Fruit fly (Drosophila melanogaster) whole organism, embryonic: ENCODE measurements around the gene endos.
A peak's percentile ranks its signal among the peaks of the same experiment; 100 is the strongest.

Experiments
- BEAF-32 ChIP-seq: fragments of 200-800 bp; sonication (Bioruptor generic); optimal IDR thresholded peaks from 3 replicates; lab custom pipeline; 2017; ENCODE audit warnings: missing biosample characterization, missing genetic modification characterization, mild to moderate bottlenecking, moderate library complexity, missing genetic modification reagents
- CG14667 ChIP-seq: fragments of 200-800 bp; sonication (Bioruptor generic); IDR thresholded peaks from 2 replicates; pipeline ENCODE4 v1.3.6; 2022; ENCODE audit warnings: missing biosample characterization, missing genetic modification characterization
- CG17359 ChIP-seq: fragments of 200-800 bp; sonication (Bioruptor generic); optimal IDR thresholded peaks from 3 replicates; lab custom pipeline; 2018; ENCODE audit warnings: missing biosample characterization, mild to moderate bottlenecking, missing genetic modification characterization, moderate library complexity
- CG17361 ChIP-seq: fragments of 200-800 bp; sonication (Bioruptor generic); IDR thresholded peaks from 3 replicates; pipeline ENCODE4 v1.3.6; 2022; ENCODE audit warnings: missing biosample characterization, missing genetic modification characterization
- CG17829 ChIP-seq: fragments of 200-800 bp; optimal IDR thresholded peaks from 2 replicates; lab custom pipeline; 2019; ENCODE audit warnings: missing biosample characterization, mild to moderate bottlenecking, missing genetic modification characterization, moderate library complexity
- CG18599 ChIP-seq: fragments of 200-800 bp; sonication (Bioruptor generic); optimal IDR thresholded peaks from 3 replicates; lab custom pipeline; 2017; ENCODE audit warnings: missing biosample characterization, missing genetic modification characterization, mild to moderate bottlenecking, moderate library complexity, missing genetic modification reagents
- CG32772 ChIP-seq: fragments of 200-800 bp; sonication (Bioruptor generic); IDR thresholded peaks from 2 replicates; pipeline ENCODE4 v1.3.6; 2022; ENCODE audit warnings: missing biosample characterization, missing genetic modification characterization
- CG33213 ChIP-seq: fragments of 200-800 bp; sonication (Bioruptor generic); optimal IDR thresholded peaks from 3 replicates; lab custom pipeline; 2016; ENCODE audit warnings: missing biosample characterization, missing genetic modification characterization
- CG3847 ChIP-seq: fragments of 200-800 bp; sonication (Bioruptor generic); IDR thresholded peaks from 2 replicates; pipeline ENCODE4 v1.3.6; 2022; ENCODE audit warnings: missing biosample characterization, missing genetic modification characterization
- CG42726 ChIP-seq: fragments of 200-800 bp; sonication (Bioruptor generic); IDR thresholded peaks from 2 replicates; pipeline ENCODE4 v1.3.6; 2022; ENCODE audit warnings: missing biosample characterization, missing genetic modification characterization; ENCODE audit not compliant: partially characterized antibody
- CG4730 ChIP-seq: fragments of 200-800 bp; sonication (Bioruptor generic); IDR thresholded peaks from 2 replicates; pipeline ENCODE4 v1.3.6; 2022; ENCODE audit warnings: missing biosample characterization, missing genetic modification characterization
- CG5180 ChIP-seq: fragments of 200-800 bp; sonication (Bioruptor generic); optimal IDR thresholded peaks from 3 replicates; lab custom pipeline; 2017; ENCODE audit warnings: missing biosample characterization, missing genetic modification characterization, mild to moderate bottlenecking, moderate library complexity, missing genetic modification reagents
- CG5245 ChIP-seq: fragments of 200-800 bp; sonication (Bioruptor generic); optimal IDR thresholded peaks from 3 replicates; lab custom pipeline; 2016; ENCODE audit warnings: missing biosample characterization, missing genetic modification characterization
- CG6654 ChIP-seq: fragments of 200-800 bp; sonication (Bioruptor generic); optimal IDR thresholded peaks from 2 replicates; lab custom pipeline; 2017; ENCODE audit warnings: missing biosample characterization, mild to moderate bottlenecking, missing genetic modification characterization
- CG7556 ChIP-seq: fragments of 200-800 bp; sonication (Bioruptor generic); optimal IDR thresholded peaks from 2 replicates; lab custom pipeline; 2017; ENCODE audit warnings: missing biosample characterization, mild to moderate bottlenecking, missing genetic modification characterization
- CG8924 ChIP-seq: fragments of 200-800 bp; optimal IDR thresholded peaks from 3 replicates; lab custom pipeline; 2019; ENCODE audit warnings: missing biosample characterization, mild to moderate bottlenecking, missing genetic modification characterization, moderate library complexity
- CG9876 ChIP-seq: fragments of 200-800 bp; sonication (Bioruptor generic); optimal IDR thresholded peaks from 2 replicates; lab custom pipeline; 2016; ENCODE audit warnings: missing biosample characterization, missing genetic modification characterization
- Chrac-16 ChIP-seq: fragments of 200-800 bp; sonication (Bioruptor generic); optimal IDR thresholded peaks from 3 replicates; lab custom pipeline; 2016; ENCODE audit warnings: missing biosample characterization, missing genetic modification characterization
- Dbx ChIP-seq: fragments of 200-800 bp; sonication (Bioruptor generic); IDR thresholded peaks from 3 replicates; pipeline ENCODE4 v1.3.6; 2022; ENCODE audit warnings: missing biosample characterization, missing genetic modification characterization
- Lim3 ChIP-seq: fragments of 200-800 bp; sonication (Bioruptor generic); IDR thresholded peaks from 2 replicates; pipeline ENCODE4 v1.3.6; 2022; ENCODE audit warnings: missing biosample characterization, missing genetic modification characterization
- MBD-R2 ChIP-seq: fragments of 200-800 bp; sonication (Bioruptor generic); IDR thresholded peaks from 2 replicates; pipeline ENCODE4 v1.3.6; 2022; ENCODE audit warnings: missing biosample characterization, missing genetic modification characterization
- Max ChIP-seq: fragments of 200-800 bp; sonication (Bioruptor generic); optimal IDR thresholded peaks from 2 replicates; lab custom pipeline; 2016; ENCODE audit warnings: missing biosample characterization, mild to moderate bottlenecking, missing genetic modification characterization
- Myb ChIP-seq: fragments of 200-800 bp; sonication (Bioruptor generic); optimal IDR thresholded peaks from 2 replicates; lab custom pipeline; 2016; ENCODE audit warnings: missing biosample characterization, missing genetic modification characterization
- NfI ChIP-seq: fragments of 200-800 bp; sonication (Bioruptor generic); optimal IDR thresholded peaks from 3 replicates; lab custom pipeline; 2018; ENCODE audit warnings: missing biosample characterization, mild to moderate bottlenecking, missing genetic modification characterization, moderate library complexity
- Poxn ChIP-seq: fragments of 200-800 bp; sonication (Bioruptor generic); IDR thresholded peaks from 2 replicates; pipeline ENCODE4 v1.3.6; 2022; ENCODE audit warnings: missing biosample characterization, missing genetic modification characterization
- Rfx ChIP-seq: fragments of 200-800 bp; sonication (Bioruptor generic); IDR thresholded peaks from 2 replicates; pipeline ENCODE4 v1.3.6; 2022; ENCODE audit warnings: missing biosample characterization, missing genetic modification characterization
- Ssrp ChIP-seq: fragments of 200-800 bp; sonication (Bioruptor generic); optimal IDR thresholded peaks from 2 replicates; lab custom pipeline; 2018; ENCODE audit warnings: missing biosample characterization, mild to moderate bottlenecking, missing genetic modification characterization, moderate library complexity
- Vsx1 ChIP-seq: fragments of 200-800 bp; sonication (Bioruptor generic); optimal IDR thresholded peaks from 2 replicates; lab custom pipeline; 2017; ENCODE audit warnings: missing biosample characterization, mild to moderate bottlenecking, missing genetic modification characterization, missing genetic modification reagents
- cato ChIP-seq: fragments of 200-800 bp; sonication (Bioruptor generic); optimal IDR thresholded peaks from 2 replicates; lab custom pipeline; 2016; ENCODE audit warnings: missing biosample characterization, missing genetic modification characterization, borderline replicate concordance
- chm ChIP-seq: fragments of 200-800 bp; sonication (Bioruptor generic); IDR thresholded peaks from 2 replicates; pipeline ENCODE4 v1.3.6; 2022; ENCODE audit warnings: missing biosample characterization, missing genetic modification characterization
- dm ChIP-seq: fragments of 200-800 bp; sonication (Bioruptor generic); optimal IDR thresholded peaks from 3 replicates; lab custom pipeline; 2016; ENCODE audit warnings: missing biosample characterization, missing genetic modification characterization
- dysf ChIP-seq: fragments of 200-800 bp; sonication (Bioruptor generic); IDR thresholded peaks from 3 replicates; pipeline ENCODE4 v1.3.6; 2022; ENCODE audit warnings: missing biosample characterization, missing genetic modification characterization
- emc ChIP-seq: fragments of 200-800 bp; sonication (Bioruptor generic); optimal IDR thresholded peaks from 2 replicates; lab custom pipeline; 2016; ENCODE audit warnings: missing biosample characterization, missing genetic modification characterization
- exex ChIP-seq: fragments of 200-800 bp; sonication (Bioruptor generic); optimal IDR thresholded peaks from 4 replicates; lab custom pipeline; 2018; ENCODE audit warnings: missing biosample characterization, mild to moderate bottlenecking, missing genetic modification characterization, moderate library complexity
- fd102C ChIP-seq: fragments of 200-800 bp; sonication (Bioruptor generic); optimal IDR thresholded peaks from 2 replicates; lab custom pipeline; 2018; ENCODE audit warnings: missing biosample characterization, mild to moderate bottlenecking, missing genetic modification characterization, moderate library complexity
- fd3F ChIP-seq: fragments of 200-800 bp; sonication (Bioruptor generic); optimal IDR thresholded peaks from 2 replicates; lab custom pipeline; 2018; ENCODE audit warnings: missing biosample characterization, mild to moderate bottlenecking, missing genetic modification characterization, moderate library complexity
- insv ChIP-seq, 2 experiments: fragments of 200-800 bp; sonication (Bioruptor generic); optimal IDR thresholded peaks; 3 replicates each; lab custom pipeline; 2016 to 2018; ENCODE audit warnings: missing biosample characterization in 2 of 2, missing genetic modification characterization in 2 of 2
- knrl ChIP-seq: fragments of 200-800 bp; sonication (Bioruptor generic); IDR thresholded peaks from 3 replicates; pipeline ENCODE4 v1.3.6; 2022; ENCODE audit warnings: missing biosample characterization, missing genetic modification characterization; ENCODE audit not compliant: partially characterized antibody
- lola ChIP-seq, 3 experiments: fragments of >200 bp in 2 of 3; fragments of 200-800 bp in 1 of 3; sonication (Bioruptor generic) in 1 of 3; optimal IDR thresholded peaks; 2 replicates each; lab custom pipeline; 2017 to 2019; ENCODE audit warnings: missing biosample characterization in 3 of 3, missing genetic modification characterization in 3 of 3, mild to moderate bottlenecking in 1 of 3, moderate library complexity in 1 of 3
- oc ChIP-seq: fragments of 200-800 bp; sonication (Bioruptor generic); optimal IDR thresholded peaks from 2 replicates; lab custom pipeline; 2018; ENCODE audit warnings: missing biosample characterization, mild to moderate bottlenecking, missing genetic modification characterization, moderate library complexity
- p53 ChIP-seq: fragments of 200-800 bp; sonication (Bioruptor generic); optimal IDR thresholded peaks from 2 replicates; lab custom pipeline; 2016; ENCODE audit warnings: missing biosample characterization, missing genetic modification characterization
- rib ChIP-seq: fragments of 200-800 bp; sonication (Bioruptor generic); IDR thresholded peaks from 2 replicates; pipeline ENCODE4 v1.3.6; 2022; ENCODE audit warnings: missing biosample characterization, missing genetic modification characterization
- sens ChIP-seq: fragments of 200-800 bp; sonication (Bioruptor generic); peaks from one replicate; lab custom pipeline; 2016; ENCODE audit warnings: missing biosample characterization, missing genetic modification characterization
- shn ChIP-seq: fragments of 200-800 bp; sonication (Bioruptor generic); optimal IDR thresholded peaks from 3 replicates; lab custom pipeline; 2016; ENCODE audit warnings: missing biosample characterization, missing genetic modification characterization
- sisA ChIP-seq: fragments of 200-800 bp; sonication (Bioruptor generic); IDR thresholded peaks from 2 replicates; pipeline ENCODE4 v1.3.6; 2022; ENCODE audit warnings: missing biosample characterization, missing genetic modification characterization
- sqz ChIP-seq: fragments of 200-800 bp; sonication (Bioruptor generic); optimal IDR thresholded peaks from 3 replicates; lab custom pipeline; 2018; ENCODE audit warnings: missing biosample characterization, mild to moderate bottlenecking, missing genetic modification characterization
- ssp ChIP-seq: fragments of 200-800 bp; sonication (Bioruptor generic); IDR thresholded peaks from 2 replicates; pipeline ENCODE4 v1.3.6; 2022; ENCODE audit warnings: missing biosample characterization, missing genetic modification characterization
- tna ChIP-seq: fragments of 200-800 bp; sonication (Bioruptor generic); IDR thresholded peaks from 2 replicates; pipeline ENCODE4 v1.3.6; 2022; ENCODE audit warnings: missing biosample characterization, missing genetic modification characterization; ENCODE audit not compliant: partially characterized antibody
- wek ChIP-seq: fragments of 200-800 bp; sonication (Bioruptor generic); optimal IDR thresholded peaks from 3 replicates; lab custom pipeline; 2018; ENCODE audit warnings: missing biosample characterization, mild to moderate bottlenecking, missing genetic modification characterization, moderate library complexity
- zfh1 ChIP-seq: fragments of 200-800 bp; sonication (Bioruptor generic); IDR thresholded peaks from 3 replicates; pipeline ENCODE4 v1.3.6; 2022; ENCODE audit warnings: missing biosample characterization, missing genetic modification characterization

The endos gene

dm6 chr3L:14053073-14053643 is 21.7 kb upstream of the endos start, which contains the start of the genes CG13484 and Frl (continued):
- TF ChIP-seq CG3847 (GFP tag; lab: Robert Waterston, UW): peak; percentile 75
- peak; percentile 72 for TF ChIP-seq sens
- TF ChIP-seq p53 (GFP tag; lab: Kevin White, UChicago): peak; percentile 30
- TF ChIP-seq Ssrp (tag; lab: Kevin White, UChicago): peak; percentile 8
- peak; percentile 20 for TF ChIP-seq CG5180 (GFP tag; lab: Kevin White, UChicago)
- TF ChIP-seq CG33213 (GFP tag; lab: Kevin White, UChicago): peak; percentile 85
- TF ChIP-seq Max (GFP tag; lab: Kevin White, UChicago): peak; percentile 41
- no peak for TF ChIP-seq lola (GFP tag; optimal IDR thresholded peaks at IDR 0.05; lab: Kevin White, UChicago)
- no peak for TF ChIP-seq cato (GFP tag; lab: Kevin White, UChicago)
- TF ChIP-seq dm: peak; percentile 70
- TF ChIP-seq CG18599: no peak
- no peak for TF ChIP-seq CG17359 (tag; lab: Kevin White, UChicago)
- no peak for TF ChIP-seq fd102C (GFP tag; lab: Kevin White, UChicago)
- peak; percentile 74 for TF ChIP-seq CG8924 (tag; lab: Kevin White, UChicago)
- TF ChIP-seq CG6654: no peak
- TF ChIP-seq rib: no peak
- TF ChIP-seq ssp: peak; percentile 29; the same call in 1 of the 2 replicates
- TF ChIP-seq Poxn (GFP tag; lab: Robert Waterston, UW): no peak
- TF ChIP-seq NfI (GFP tag; lab: Kevin White, UChicago): no peak
- peak; percentile 43 for TF ChIP-seq CG9876
- TF ChIP-seq CG32772 (GFP tag; lab: Robert Waterston, UW): peak; percentile 70
- no peak for TF ChIP-seq emc (GFP tag; lab: Kevin White, UChicago)
- peak in 1 of 2 experiments; percentile 11 for TF ChIP-seq insv (GFP tag; optimal IDR thresholded peaks at IDR 0.05; lab: Kevin White, UChicago)
- TF ChIP-seq MBD-R2: peak; percentile 97
- TF ChIP-seq CG5245 (GFP tag; lab: Kevin White, UChicago): peak; percentile 24
- TF ChIP-seq Vsx1 (GFP tag; lab: Kevin White, UChicago): no peak
- peak; percentile 58 for TF ChIP-seq sqz (GFP tag; lab: Kevin White, UChicago)
- peak; percentile 51; the same call in 1 of the 3 replicates for TF ChIP-seq Dbx
- peak; percentile 52 for TF ChIP-seq Myb (GFP tag; lab: Kevin White, UChicago)
- TF ChIP-seq shn (GFP tag; lab: Kevin White, UChicago): no peak
- TF ChIP-seq Rfx (GFP tag; lab: Robert Waterston, UW): peak; percentile 68
- 0 out of 2 replicates have a peak, but pooled peaks have one; percentile 29 for TF ChIP-seq tna
- TF ChIP-seq CG42726 (GFP tag; lab: Robert Waterston, UW): peak; percentile 80
- peak; percentile 2 for TF ChIP-seq CG7556 (GFP tag; lab: Kevin White, UChicago)
- TF ChIP-seq dysf (GFP tag; lab: Robert Waterston, UW): peak; percentile 27; the same call in 1 of the 3 replicates
- peak; percentile 53; the same call in 1 of the 3 replicates for TF ChIP-seq zfh1 (GFP tag; lab: Robert Waterston, UW)
- no peak for TF ChIP-seq Chrac-16 (GFP tag; lab: Kevin White, UChicago)
- TF ChIP-seq CG4730 (GFP tag; lab: Robert Waterston, UW): no peak
- TF ChIP-seq sisA (GFP tag; lab: Robert Waterston, UW): no peak
- TF ChIP-seq CG17361: 0 out of 3 replicates have a peak, but pooled peaks have one; percentile 34
- TF ChIP-seq knrl (GFP tag; lab: Robert Waterston, UW): no peak; the same call in 2 of the 3 replicates
- no peak for TF ChIP-seq fd3F (GFP tag; lab: Kevin White, UChicago)
- TF ChIP-seq exex (tag; lab: Kevin White, UChicago): peak; percentile 55
- TF ChIP-seq oc: peak; percentile 15
- TF ChIP-seq BEAF-32 (GFP tag; lab: Kevin White, UChicago): peak; percentile 55
- no peak for TF ChIP-seq Lim3 (GFP tag; lab: Robert Waterston, UW)
- TF ChIP-seq wek (GFP tag; lab: Kevin White, UChicago): peak; percentile 29
- TF ChIP-seq CG17829: peak; percentile 63
- peak; percentile 81 for TF ChIP-seq chm (GFP tag; lab: Robert Waterston, UW)
- no peak for TF ChIP-seq CG14667 (GFP tag; lab: Robert Waterston, UW)
